Fruit fly (Drosophila melanogaster) whole organism, embryonic: ENCODE data around the gene gpp.

ENCODE experiments used
- Ada2b ChIP-seq: fragments of 200-800 bp; sonication (Bioruptor generic); IDR thresholded peaks from 2 replicates; pipeline ENCODE4 v1.3.6; 2022; ENCODE audit warnings: missing biosample characterization, missing genetic modification characterization
- Antp ChIP-seq: fragments of 200-800 bp; sonication (Bioruptor generic); optimal IDR thresholded peaks from 3 replicates; lab custom pipeline; 2016; ENCODE audit warnings: missing biosample characterization, missing genetic modification characterization
- Awh ChIP-seq: fragments of 200-800 bp; sonication (Bioruptor generic); IDR thresholded peaks from 2 replicates; pipeline ENCODE4, ENCODE4 v1.3.6; 2022; ENCODE audit warnings: missing biosample characterization, missing genetic modification characterization
- Bteb2 ChIP-seq: fragments of 200-800 bp; sonication (Bioruptor generic); optimal IDR thresholded peaks from 2 replicates; lab custom pipeline; 2016; ENCODE audit warnings: missing biosample characterization, missing genetic modification characterization
- CG10462 ChIP-seq: fragments of 200-800 bp; sonication (Bioruptor generic); optimal IDR thresholded peaks from 2 replicates; lab custom pipeline; 2016; ENCODE audit warnings: missing biosample characterization, missing genetic modification characterization
- CG11456 ChIP-seq: fragments of 200-800 bp; sonication (Bioruptor generic); IDR thresholded peaks from 3 replicates; pipeline ENCODE4 v1.3.6; 2022; ENCODE audit warnings: missing biosample characterization, missing genetic modification characterization
- CG11560 ChIP-seq: fragments of 200-800 bp; sonication (Bioruptor generic); IDR thresholded peaks from 3 replicates; pipeline ENCODE4 v1.3.6; 2022; ENCODE audit warnings: missing biosample characterization, missing genetic modification characterization
- CG11723 ChIP-seq: fragments of 200-800 bp; sonication (Bioruptor generic); optimal IDR thresholded peaks from 2 replicates; lab custom pipeline; 2017; ENCODE audit warnings: missing biosample characterization, mild to moderate bottlenecking, missing genetic modification characterization
- CG12071 ChIP-seq: fragments of 200-800 bp; sonication (Bioruptor generic); optimal IDR thresholded peaks from 3 replicates; lab custom pipeline; 2018; ENCODE audit warnings: missing biosample characterization, mild to moderate bottlenecking, missing genetic modification characterization
- CG13296 ChIP-seq: fragments of 200-800 bp; sonication (Bioruptor generic); optimal IDR thresholded peaks from 3 replicates; lab custom pipeline; 2018; ENCODE audit warnings: missing biosample characterization, mild to moderate bottlenecking, missing genetic modification characterization
- CG17361 ChIP-seq: fragments of 200-800 bp; sonication (Bioruptor generic); IDR thresholded peaks from 3 replicates; pipeline ENCODE4 v1.3.6; 2022; ENCODE audit warnings: missing biosample characterization, missing genetic modification characterization
- CG17802 ChIP-seq: fragments of 200-800 bp; sonication (Bioruptor generic); optimal IDR thresholded peaks from 2 replicates; lab custom pipeline; 2018; ENCODE audit warnings: missing biosample characterization, mild to moderate bottlenecking, missing genetic modification characterization, moderate library complexity
- CG2712 ChIP-seq: fragments of 200-800 bp; optimal IDR thresholded peaks from 3 replicates; lab custom pipeline; 2019; ENCODE audit warnings: missing biosample characterization, mild to moderate bottlenecking, missing genetic modification characterization, moderate library complexity
- CG32532 ChIP-seq: fragments of 200-800 bp; sonication (Bioruptor generic); IDR thresholded peaks from 2 replicates; pipeline ENCODE4 v1.3.6; 2022; ENCODE audit warnings: missing biosample characterization, missing genetic modification characterization
- CG3838 ChIP-seq: fragments of 200-800 bp; sonication (Bioruptor generic); optimal IDR thresholded peaks from 3 replicates; lab custom pipeline; 2016; ENCODE audit warnings: missing biosample characterization, missing genetic modification characterization
- CG4617 ChIP-seq: fragments of 200-800 bp; sonication (Bioruptor generic); optimal IDR thresholded peaks from 3 replicates; lab custom pipeline; 2016; ENCODE audit warnings: missing biosample characterization, missing genetic modification characterization, borderline replicate concordance
- CG6765 ChIP-seq: fragments of 200-800 bp; sonication (Bioruptor generic); optimal IDR thresholded peaks from 3 replicates; lab custom pipeline; 2017; ENCODE audit warnings: missing biosample characterization, mild to moderate bottlenecking, missing genetic modification characterization
- CG7963 ChIP-seq: fragments of 200-800 bp; sonication (Bioruptor generic); IDR thresholded peaks from 3 replicates; pipeline ENCODE4 v1.3.6; 2022; ENCODE audit warnings: missing biosample characterization, missing genetic modification characterization; ENCODE audit not compliant: partially characterized antibody
- CHES-1-like ChIP-seq: fragments of 200-800 bp; sonication (Bioruptor generic); optimal IDR thresholded peaks from 2 replicates; lab custom pipeline; 2016; ENCODE audit warnings: missing biosample characterization, missing genetic modification characterization
- D ChIP-seq, 2 experiments: fragments of 200-800 bp in 1 of 2; fragments of >200 bp in 1 of 2; sonication (Bioruptor generic) in 1 of 2; optimal IDR thresholded peaks; 2 replicates in 1 of 2; 3 replicates in 1 of 2; lab custom pipeline; 2017; ENCODE audit warnings: mild to moderate bottlenecking in 1 of 2, missing biosample characterization in 1 of 2, missing genetic modification characterization in 1 of 2, missing genetic modification reagents in 1 of 2
- Dip2 ChIP-seq: fragments of 200-800 bp; sonication (Bioruptor generic); IDR thresholded peaks from 2 replicates; pipeline ENCODE4 v1.3.6; 2022; ENCODE audit warnings: missing biosample characterization, missing genetic modification characterization
- Dll ChIP-seq: fragments of 200-800 bp; sonication (Bioruptor generic); IDR thresholded peaks from 4 replicates; pipeline ENCODE4 v1.3.6; 2022; ENCODE audit warnings: missing biosample characterization, missing genetic modification characterization; ENCODE audit not compliant: partially characterized antibody
- Dref ChIP-seq: fragments of 200-800 bp; sonication (Bioruptor generic); IDR thresholded peaks from 2 replicates; pipeline ENCODE4 v1.3.6; 2022; ENCODE audit warnings: missing biosample characterization, missing genetic modification characterization
- Fer3 ChIP-seq: fragments of 200-800 bp; sonication (Bioruptor generic); optimal IDR thresholded peaks from 2 replicates; lab custom pipeline; 2018; ENCODE audit warnings: missing biosample characterization, mild to moderate bottlenecking, missing genetic modification characterization, moderate library complexity
- H15 ChIP-seq: fragments of 200-800 bp; sonication (Bioruptor generic); IDR thresholded peaks from 3 replicates; pipeline ENCODE4 v1.3.6; 2022; ENCODE audit warnings: missing biosample characterization, missing genetic modification characterization
- HLHmδ ChIP-seq: fragments of 200-800 bp; sonication (Bioruptor generic); optimal IDR thresholded peaks from 2 replicates; lab custom pipeline; 2018; ENCODE audit warnings: missing biosample characterization, mild to moderate bottlenecking, missing genetic modification characterization, moderate library complexity
- HmgD ChIP-seq: fragments of 200-800 bp; sonication (Bioruptor generic); optimal IDR thresholded peaks from 3 replicates; lab custom pipeline; 2016; ENCODE audit warnings: missing biosample characterization, missing genetic modification characterization
- Lim3 ChIP-seq: fragments of 200-800 bp; sonication (Bioruptor generic); IDR thresholded peaks from 2 replicates; pipeline ENCODE4 v1.3.6; 2022; ENCODE audit warnings: missing biosample characterization, missing genetic modification characterization
- Mad ChIP-seq: fragments of 200-800 bp; sonication (Bioruptor generic); optimal IDR thresholded peaks from 2 replicates; lab custom pipeline; 2016; ENCODE audit warnings: missing biosample characterization, missing genetic modification characterization
- Med ChIP-seq: fragments of 200-800 bp; sonication (Bioruptor generic); peaks from one replicate; lab custom pipeline; 2016; ENCODE audit warnings: missing biosample characterization, missing genetic modification characterization, mild to moderate bottlenecking, inconsistent platforms, moderate library complexity
- NK7.1 ChIP-seq: fragments of 200-800 bp; sonication (Bioruptor generic); optimal IDR thresholded peaks from 3 replicates; lab custom pipeline; 2016; ENCODE audit warnings: missing biosample characterization, missing genetic modification characterization
- PHDP ChIP-seq: fragments of 200-800 bp; sonication (Bioruptor generic); optimal IDR thresholded peaks from 3 replicates; lab custom pipeline; 2018; ENCODE audit warnings: missing biosample characterization, mild to moderate bottlenecking, missing genetic modification characterization, moderate library complexity
- Scr ChIP-seq: fragments of 200-800 bp; sonication (Bioruptor generic); IDR thresholded peaks from 2 replicates; pipeline ENCODE4 v1.3.6; 2022; ENCODE audit warnings: missing biosample characterization, missing genetic modification characterization; ENCODE audit not compliant: partially characterized antibody
- ase ChIP-seq: fragments of 200-800 bp; sonication (Bioruptor generic); IDR thresholded peaks from 3 replicates; pipeline ENCODE4 v1.3.6; 2022; ENCODE audit warnings: missing biosample characterization, missing genetic modification characterization
- ato ChIP-seq: fragments of 200-800 bp; sonication (Bioruptor generic); IDR thresholded peaks from 2 replicates; pipeline ENCODE4 v1.3.6; 2022; ENCODE audit warnings: missing biosample characterization, missing genetic modification characterization; ENCODE audit not compliant: partially characterized antibody
- bigmax ChIP-seq: fragments of 200-800 bp; sonication (Bioruptor generic); optimal IDR thresholded peaks from 2 replicates; lab custom pipeline; 2018; ENCODE audit warnings: missing biosample characterization, mild to moderate bottlenecking, missing genetic modification characterization
- chif ChIP-seq, 2 experiments: fragments of 200-800 bp; sonication (Bioruptor generic); optimal IDR thresholded peaks; 3 replicates each; lab custom pipeline; 2016; ENCODE audit warnings: missing biosample characterization in 2 of 2, missing genetic modification characterization in 2 of 2
- chinmo ChIP-seq: fragments of 200-800 bp; sonication (Bioruptor generic); IDR thresholded peaks from 4 replicates; pipeline ENCODE4 v1.3.6; 2022; ENCODE audit warnings: missing biosample characterization, missing genetic modification characterization; ENCODE audit not compliant: partially characterized antibody
- ci ChIP-seq: fragments of 200-800 bp; sonication (Bioruptor generic); IDR thresholded peaks from 3 replicates; pipeline ENCODE4 v1.3.6; 2022; ENCODE audit warnings: missing biosample characterization, missing genetic modification characterization
- dmrt11E ChIP-seq: fragments of 200-800 bp; sonication (Bioruptor generic); optimal IDR thresholded peaks from 3 replicates; lab custom pipeline; 2018; ENCODE audit warnings: missing biosample characterization, mild to moderate bottlenecking, missing genetic modification characterization, moderate library complexity
- dysf ChIP-seq: fragments of 200-800 bp; sonication (Bioruptor generic); IDR thresholded peaks from 3 replicates; pipeline ENCODE4 v1.3.6; 2022; ENCODE audit warnings: missing biosample characterization, missing genetic modification characterization
- fd3F ChIP-seq: fragments of 200-800 bp; sonication (Bioruptor generic); optimal IDR thresholded peaks from 2 replicates; lab custom pipeline; 2018; ENCODE audit warnings: missing biosample characterization, mild to moderate bottlenecking, missing genetic modification characterization, moderate library complexity
- grn ChIP-seq: fragments of 200-800 bp; sonication (Bioruptor generic); optimal IDR thresholded peaks from 3 replicates; lab custom pipeline; 2017; ENCODE audit warnings: missing biosample characterization, missing genetic modification characterization
- lola ChIP-seq, 3 experiments: fragments of >200 bp in 2 of 3; fragments of 200-800 bp in 1 of 3; sonication (Bioruptor generic) in 1 of 3; optimal IDR thresholded peaks; 2 replicates each; lab custom pipeline; 2017 to 2019; ENCODE audit warnings: missing biosample characterization in 3 of 3, missing genetic modification characterization in 3 of 3, mild to moderate bottlenecking in 1 of 3, moderate library complexity in 1 of 3
- nerfin-1 ChIP-seq: fragments of 200-800 bp; sonication (Bioruptor generic); optimal IDR thresholded peaks from 3 replicates; lab custom pipeline; 2019; ENCODE audit warnings: missing biosample characterization, mild to moderate bottlenecking, missing genetic modification characterization, moderate library complexity
- row ChIP-seq: fragments of 200-800 bp; sonication (Bioruptor generic); IDR thresholded peaks from 3 replicates; pipeline ENCODE4 v1.3.6; 2022; ENCODE audit warnings: missing biosample characterization, missing genetic modification characterization
- slp2 ChIP-seq: fragments of 200-800 bp; sonication (Bioruptor generic); optimal IDR thresholded peaks from 2 replicates; lab custom pipeline; 2016; ENCODE audit warnings: missing biosample characterization, missing genetic modification characterization
- stwl ChIP-seq: fragments of 200-800 bp; sonication (Bioruptor generic); optimal IDR thresholded peaks from 3 replicates; lab custom pipeline; 2018; ENCODE audit warnings: missing biosample characterization, mild to moderate bottlenecking, missing genetic modification characterization, moderate library complexity
- usp ChIP-seq: fragments of >200 bp; optimal IDR thresholded peaks from 2 replicates; lab custom pipeline; 2017; ENCODE audit warnings: missing biosample characterization, missing genetic modification characterization

gpp gene

dm6 chr3R:6400710-6401521, 5.7 kb upstream of the gpp start (continued):
- TF ChIP-seq HLHmδ (GFP tag; lab: Kevin White, UChicago) (no peak), chinmo (GFP tag; lab: Robert Waterston, UW) (peak; percentile 76; the same call in 1 of the 4 replicates), NK7.1 (no peak), CG3838 (no peak), HmgD (GFP tag; lab: Kevin White, UChicago) (no peak), bigmax (GFP tag; lab: Kevin White, UChicago) (no peak), fd3F (GFP tag; lab: Kevin White, UChicago) (no peak), Awh (GFP tag; lab: Robert Waterston, UW) (no peak), D (optimal IDR thresholded peaks at IDR 0.05; lab: Kevin White, UChicago) (no peak), D (GFP tag; optimal IDR thresholded peaks at IDR 0.05; lab: Kevin White, UChicago) (no peak), Fer3 (tag; lab: Kevin White, UChicago) (peak; percentile 33), H15 (GFP tag; lab: Robert Waterston, UW) (no peak), ato (GFP tag; lab: Robert Waterston, UW) (no peak), CG11560 (tag; lab: Robert Waterston, UW) (no peak), nerfin-1 (tag; lab: Kevin White, UChicago) (no peak), CG2712 (tag; lab: Kevin White, UChicago) (no peak), CG4617 (no peak), ase (GFP tag; lab: Robert Waterston, UW) (no peak), CG7963 (no peak), chif (GFP tag; optimal IDR thresholded peaks at IDR 0.05; lab: Kevin White, UChicago) (no peak), CG13296 (GFP tag; lab: Kevin White, UChicago) (peak; percentile 43), usp (GFP tag; lab: Kevin White, UChicago) (no peak), Ada2b (GFP tag; lab: Robert Waterston, UW) (no peak), CG11723 (GFP tag; lab: Kevin White, UChicago) (no peak), Dip2 (GFP tag; lab: Robert Waterston, UW) (no peak), CG11456 (no peak), Lim3 (GFP tag; lab: Robert Waterston, UW) (no peak), Dref (GFP tag; lab: Robert Waterston, UW) (no peak), CG6765 (GFP tag; lab: Kevin White, UChicago) (no peak), Dll (GFP tag; lab: Robert Waterston, UW) (no peak), Bteb2 (no peak), ci (GFP tag; lab: Robert Waterston, UW) (peak; percentile 11; the same call in 1 of the 3 replicates), CG12071 (GFP tag; lab: Kevin White, UChicago) (peak; percentile 61), dysf (GFP tag; lab: Robert Waterston, UW) (no peak), slp2 (no peak), stwl (tag; lab: Kevin White, UChicago) (no peak), CHES-1-like (no peak), row (GFP tag; lab: Robert Waterston, UW) (no peak), CG17361 (GFP tag; lab: Robert Waterston, UW) (no peak), CG10462 (no peak), dmrt11E (tag; lab: Kevin White, UChicago) (no peak), Med (GFP tag; lab: Kevin White, UChicago) (peak; percentile 74), Antp (no peak), CG32532 (GFP tag; lab: Robert Waterston, UW) (no peak), grn (GFP tag; lab: Kevin White, UChicago) (no peak), PHDP (tag; lab: Kevin White, UChicago) (peak; percentile 44), Mad (GFP tag; lab: Kevin White, UChicago) (no peak), lola (GFP tag; optimal IDR thresholded peaks at IDR 0.05; lab: Kevin White, UChicago) (no peak), CG17802 (tag; lab: Kevin White, UChicago) (no peak), Scr (GFP tag; lab: Robert Waterston, UW) (no peak)
